Worm (Caenorhabditis elegans): ENCODE measurements around the gene rrf-3.

DNA sequence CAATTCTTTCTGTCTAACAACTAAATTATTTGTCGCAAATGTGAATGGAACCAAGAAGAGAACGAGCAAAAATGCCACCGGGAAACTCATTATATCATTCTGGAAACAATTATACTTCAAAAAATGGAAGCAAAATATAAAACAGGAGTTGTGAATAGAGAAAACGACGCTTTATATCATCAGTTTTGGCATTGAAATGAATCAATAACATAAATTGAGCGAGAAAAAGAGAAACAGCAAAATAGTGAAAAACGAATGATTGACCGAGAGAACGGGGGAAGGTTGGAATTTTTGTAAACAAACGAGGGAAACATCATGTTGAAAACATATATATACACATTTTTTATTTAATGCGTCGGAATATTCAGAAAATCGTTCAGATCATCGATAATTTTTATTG, 25.4 kb upstream of the rrf-3 start, which contains the start of gene ctns-1:
- TF ChIP-seq set-16 (GFP tag; IDR thresholded peaks at IDR 0.05) (no peak), hlh-30 (tag; optimal IDR thresholded peaks at IDR 0.05; ENCODE audit: insufficient read depth) (no peak)

Measured in whole organism, L4 larva.